Worm (Caenorhabditis elegans) whole organism, mixed stage, embryonic: ENCODE data around the gene sre-51.

Source experiments
- M03D4.4 ChIP-seq: sonication (generic microtip); optimal IDR thresholded peaks from 2 replicates; lab custom pipeline; 2017; ENCODE audit warnings: mild to moderate bottlenecking, missing genetic modification characterization, missing compliant biosample characterization
- bed-3 ChIP-seq: fragments of 200-800 bp; sonication (Bioruptor generic); optimal IDR thresholded peaks from 3 replicates; lab custom pipeline; 2018; ENCODE audit warnings: mild to moderate bottlenecking, missing genetic modification characterization, moderate library complexity, missing compliant biosample characterization
- blmp-1 ChIP-seq: fragments of 150-350 bp; optimal IDR thresholded peaks from 2 replicates; lab custom pipeline; 2014; ENCODE audit warnings: missing biosample characterization, missing genetic modification characterization
- ceh-39 ChIP-seq: fragments of 150-350 bp; optimal IDR thresholded peaks from 2 replicates; lab custom pipeline; 2014; ENCODE audit warnings: missing biosample characterization, missing genetic modification characterization
- ceh-43 ChIP-seq: fragments of 200-800 bp; sonication (Bioruptor generic); optimal IDR thresholded peaks from 2 replicates; lab custom pipeline; 2018; ENCODE audit warnings: mild to moderate bottlenecking, missing genetic modification characterization, moderate library complexity, missing compliant biosample characterization
- ceh-83 ChIP-seq: fragments of 200-800 bp; sonication (Bioruptor generic); optimal IDR thresholded peaks from 2 replicates; lab custom pipeline; 2018; ENCODE audit warnings: mild to moderate bottlenecking, missing genetic modification characterization, missing compliant biosample characterization
- ces-1 ChIP-seq: fragments of 150-350 bp; optimal IDR thresholded peaks from 2 replicates; lab custom pipeline; 2014; ENCODE audit warnings: missing biosample characterization, missing genetic modification reagents, missing genetic modification characterization
- cnd-1 ChIP-seq: fragments of 200-800 bp; sonication (Bioruptor generic); optimal IDR thresholded peaks from 2 replicates; lab custom pipeline; 2018; ENCODE audit warnings: mild to moderate bottlenecking, missing genetic modification characterization, missing compliant biosample characterization
- drap-1 ChIP-seq: fragments of 200-800 bp; sonication (Bioruptor generic); optimal IDR thresholded peaks from 3 replicates; lab custom pipeline; 2018; ENCODE audit warnings: mild to moderate bottlenecking, missing genetic modification characterization, missing compliant biosample characterization
- elt-1 ChIP-seq: sonication (generic microtip); optimal IDR thresholded peaks from 2 replicates; lab custom pipeline; 2017; ENCODE audit warnings: missing genetic modification characterization, mild to moderate bottlenecking, missing compliant biosample characterization, antibody characterized with exemption, moderate library complexity, borderline replicate concordance; ENCODE audit not compliant: insufficient read depth
- flh-1 ChIP-seq: fragments of 200-800 bp; sonication (Bioruptor generic); optimal IDR thresholded peaks from 2 replicates; lab custom pipeline; 2018; ENCODE audit warnings: mild to moderate bottlenecking, missing genetic modification characterization, moderate library complexity, missing compliant biosample characterization
- ham-2 ChIP-seq: fragments of 200-800 bp; sonication (Bioruptor generic); optimal IDR thresholded peaks from 2 replicates; lab custom pipeline; 2018; ENCODE audit warnings: mild to moderate bottlenecking, missing genetic modification characterization, missing compliant biosample characterization
- hlh-1 ChIP-seq: fragments of 150-350 bp; optimal IDR thresholded peaks from 2 replicates; lab custom pipeline; 2014; ENCODE audit warnings: missing biosample characterization, missing genetic modification reagents, missing genetic modification characterization
- lin-13 ChIP-seq: fragments of 150-350 bp; optimal IDR thresholded peaks from 2 replicates; lab custom pipeline; 2014; ENCODE audit warnings: missing biosample characterization, missing genetic modification characterization
- lin-32 ChIP-seq: fragments of 200-800 bp; sonication (Bioruptor generic); optimal IDR thresholded peaks from 2 replicates; lab custom pipeline; 2018; ENCODE audit warnings: mild to moderate bottlenecking, missing genetic modification characterization, missing compliant biosample characterization
- lsy-2 ChIP-seq: fragments of 150-350 bp; optimal IDR thresholded peaks from 2 replicates; lab custom pipeline; 2014; ENCODE audit warnings: missing biosample characterization, missing genetic modification characterization
- mls-2 ChIP-seq: sonication (generic microtip); optimal IDR thresholded peaks from 2 replicates; lab custom pipeline; 2016; ENCODE audit warnings: mild to moderate bottlenecking, missing genetic modification characterization, moderate library complexity, missing compliant biosample characterization
- nhr-12 ChIP-seq: fragments of 150-350 bp; optimal IDR thresholded peaks from 2 replicates; lab custom pipeline; 2014; ENCODE audit warnings: missing biosample characterization, missing genetic modification characterization
- nhr-2 ChIP-seq: fragments of 150-350 bp; optimal IDR thresholded peaks from 2 replicates; lab custom pipeline; 2014; ENCODE audit warnings: missing biosample characterization, missing genetic modification characterization
- nhr-28 ChIP-seq: fragments of 150-350 bp; optimal IDR thresholded peaks from 2 replicates; lab custom pipeline; 2014; ENCODE audit warnings: missing biosample characterization, missing genetic modification characterization
- nhr-76 ChIP-seq: sonication (generic microtip); optimal IDR thresholded peaks from 2 replicates; lab custom pipeline; 2017; ENCODE audit warnings: missing biosample characterization, missing genetic modification characterization
- pha-4 ChIP-seq: fragments of 150-350 bp; optimal IDR thresholded peaks from 2 replicates; lab custom pipeline; 2018; ENCODE audit warnings: missing biosample characterization, missing genetic modification reagents, missing genetic modification characterization
- sem-2 ChIP-seq: fragments of 200-800 bp; sonication (Bioruptor generic); optimal IDR thresholded peaks from 2 replicates; lab custom pipeline; 2018; ENCODE audit warnings: mild to moderate bottlenecking, missing genetic modification characterization, missing compliant biosample characterization
- snpc-4 ChIP-seq: fragments of 150-350 bp; optimal IDR thresholded peaks from 2 replicates; lab custom pipeline; 2014; ENCODE audit warnings: missing biosample characterization, missing genetic modification characterization
- sptf-1 ChIP-seq: sonication (generic microtip); optimal IDR thresholded peaks from 2 replicates; lab custom pipeline; 2017; ENCODE audit warnings: mild to moderate bottlenecking, missing genetic modification characterization, moderate library complexity, missing compliant biosample characterization
- unc-120 ChIP-seq: sonication (generic microtip); optimal IDR thresholded peaks from 2 replicates; lab custom pipeline; 2017; ENCODE audit warnings: missing genetic modification characterization, missing compliant biosample characterization; ENCODE audit not compliant: poor library complexity, severe bottlenecking
- unc-39 ChIP-seq: fragments of 150-350 bp; optimal IDR thresholded peaks from 2 replicates; lab custom pipeline; 2014; ENCODE audit warnings: missing biosample characterization, missing genetic modification characterization
- unc-62 ChIP-seq: fragments of 150-350 bp; optimal IDR thresholded peaks from 2 replicates; lab custom pipeline; 2014; ENCODE audit warnings: missing biosample characterization, missing genetic modification reagents, missing genetic modification characterization
- zip-8 ChIP-seq: fragments of 150-350 bp; optimal IDR thresholded peaks from 2 replicates; lab custom pipeline; 2014; ENCODE audit warnings: missing biosample characterization, missing genetic modification characterization
- ztf-11 ChIP-seq: fragments of 150-350 bp; optimal IDR thresholded peaks from 2 replicates; lab custom pipeline; 2014; ENCODE audit warnings: missing biosample characterization, missing genetic modification characterization

sre-51 gene

DNA sequence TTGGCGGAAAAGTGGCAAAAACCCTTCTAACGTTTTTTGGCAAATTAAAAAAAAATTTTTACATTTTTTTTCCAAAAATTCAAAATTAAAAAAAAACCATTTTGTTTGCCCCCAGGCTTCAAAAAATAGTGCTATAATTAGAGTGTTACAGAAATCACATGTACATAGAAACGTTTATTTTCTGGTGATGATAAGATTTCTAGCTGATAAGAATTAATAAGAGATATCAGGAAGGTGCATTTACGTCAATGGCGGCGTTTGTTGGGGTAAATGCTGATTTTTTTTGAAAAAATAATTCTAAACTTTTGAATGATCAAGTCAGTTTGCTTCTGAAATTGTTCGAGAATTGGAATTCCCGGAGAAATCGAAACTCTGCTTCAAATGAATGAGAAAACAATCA is 44.9 kb upstream of the sre-51 start:
- TF ChIP-seq zip-8 (tag; lab: Kevin White, UChicago) (no peak), ceh-39 (tag; lab: Kevin White, UChicago) (no peak), lin-32 (GFP tag; lab: Kevin White, UChicago) (no peak), cnd-1 (tag; lab: Kevin White, UChicago) (no peak), hlh-1 (tag; lab: Kevin White, UChicago) (no peak), flh-1 (no peak), sptf-1 (no peak), ces-1 (GFP tag; lab: Kevin White, UChicago) (no peak), snpc-4 (no peak)

DNA sequence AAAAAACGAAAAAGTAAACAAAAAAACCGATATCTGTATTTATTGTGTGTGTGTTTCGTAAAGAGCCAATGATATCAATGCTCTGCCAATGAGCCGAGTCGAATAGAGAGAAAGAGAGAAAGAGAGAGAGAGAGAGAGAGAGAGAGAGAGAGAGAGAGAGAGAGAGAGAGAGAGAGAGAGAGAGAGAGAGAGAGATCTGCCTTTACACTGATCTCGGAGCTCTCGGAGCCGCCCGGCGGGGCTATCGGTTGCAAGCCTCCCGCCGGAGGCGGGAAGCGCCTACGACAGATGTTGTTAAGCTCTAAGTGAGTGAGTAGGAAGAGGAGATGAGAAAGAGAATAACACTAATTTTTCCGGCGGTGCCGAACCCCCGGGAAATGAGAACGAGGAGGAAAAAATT is 42.8 kb upstream of the sre-51 start:
- TF ChIP-seq hlh-1 (tag; lab: Kevin White, UChicago) (peak; percentile 71), elt-1 (tag; lab: Kevin White, UChicago) (no peak), sptf-1 (peak; percentile 50), unc-120 (tag; lab: Kevin White, UChicago) (peak; percentile 31), M03D4.4 (peak; percentile 59), flh-1 (no peak), ces-1 (GFP tag; lab: Kevin White, UChicago) (no peak), ceh-83 (no peak), pha-4 (no peak), cnd-1 (tag; lab: Kevin White, UChicago) (no peak), nhr-12 (tag; lab: Kevin White, UChicago) (no peak), unc-62 (GFP tag; lab: Kevin White, UChicago) (peak; percentile 0)

DNA sequence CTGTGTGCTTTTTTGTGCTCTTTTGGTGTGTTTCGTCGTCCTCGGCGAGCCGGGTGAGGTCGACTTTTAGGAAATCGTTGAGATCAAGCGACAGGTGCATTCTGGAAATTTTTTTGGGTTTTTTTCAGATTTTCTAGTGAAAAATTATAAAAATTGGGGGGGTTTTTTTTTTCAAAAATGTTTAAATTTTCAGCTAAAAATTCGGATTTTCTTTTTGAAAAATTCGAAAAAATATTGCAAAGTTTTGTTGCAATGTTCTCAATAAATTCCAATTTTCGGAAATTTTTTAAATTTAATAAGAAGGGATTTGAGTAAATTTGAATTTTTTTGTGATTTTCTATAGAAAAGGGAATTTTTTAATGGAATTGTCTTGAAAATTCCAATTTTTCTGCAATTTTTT is 36.7 kb upstream of the sre-51 start, which contains the start of gene Y57A10A.27:
TSS of gene Y57A10A.27 (minus strand) at position 101 of the 400 bp plus-strand sequence.
- no peak for TF ChIP-seq blmp-1 (tag; lab: Kevin White, UChicago)
- TF ChIP-seq ceh-43 (GFP tag; lab: Kevin White, UChicago) = no peak
- no peak for TF ChIP-seq ceh-39 (tag; lab: Kevin White, UChicago)
- TF ChIP-seq drap-1 (GFP tag; lab: Kevin White, UChicago) = no peak
- TF ChIP-seq lsy-2 (tag; lab: Kevin White, UChicago) = no peak
- no peak for TF ChIP-seq nhr-2
- no peak for TF ChIP-seq unc-120 (tag; lab: Kevin White, UChicago)
- no peak for TF ChIP-seq ztf-11
- no peak for TF ChIP-seq ces-1 (GFP tag; lab: Kevin White, UChicago)
- TF ChIP-seq unc-62 (GFP tag; lab: Kevin White, UChicago) = no peak
- TF ChIP-seq snpc-4 = no peak
- no peak for TF ChIP-seq bed-3 (GFP tag; lab: Kevin White, UChicago)
- no peak for TF ChIP-seq flh-1
- TF ChIP-seq mls-2 (tag; lab: Kevin White, UChicago) = no peak
- TF ChIP-seq lin-32 (GFP tag; lab: Kevin White, UChicago) = no peak
- TF ChIP-seq sem-2 (GFP tag; lab: Kevin White, UChicago) = no peak
- no peak for TF ChIP-seq unc-39 (tag; lab: Kevin White, UChicago)
- TF ChIP-seq nhr-28 (tag; lab: Kevin White, UChicago) = no peak
- no peak for TF ChIP-seq nhr-76 (tag; lab: Kevin White, UChicago)
- TF ChIP-seq M03D4.4 = no peak

DNA sequence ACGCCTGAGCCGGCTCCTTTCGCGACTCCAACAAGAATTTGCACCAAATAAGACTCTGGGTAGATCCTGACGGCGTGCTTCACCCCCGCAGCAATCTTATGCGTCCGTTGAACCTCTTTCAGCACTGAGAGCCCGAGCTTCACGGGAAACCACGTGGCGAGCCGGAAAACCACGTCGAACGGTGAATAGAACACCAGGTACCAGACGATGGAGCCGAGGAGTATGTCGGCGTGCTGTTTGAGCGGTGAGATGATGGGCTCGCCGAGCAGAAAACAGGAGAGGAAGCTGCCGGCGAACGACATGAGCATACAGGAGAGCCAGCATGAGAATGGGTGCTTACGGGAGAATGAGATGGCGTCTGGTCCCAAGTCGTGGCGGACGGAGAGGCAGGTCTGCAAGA is 33.1 kb upstream of the sre-51 start:
- no peak for TF ChIP-seq unc-120 (tag; lab: Kevin White, UChicago)
- no peak for TF ChIP-seq flh-1

DNA sequence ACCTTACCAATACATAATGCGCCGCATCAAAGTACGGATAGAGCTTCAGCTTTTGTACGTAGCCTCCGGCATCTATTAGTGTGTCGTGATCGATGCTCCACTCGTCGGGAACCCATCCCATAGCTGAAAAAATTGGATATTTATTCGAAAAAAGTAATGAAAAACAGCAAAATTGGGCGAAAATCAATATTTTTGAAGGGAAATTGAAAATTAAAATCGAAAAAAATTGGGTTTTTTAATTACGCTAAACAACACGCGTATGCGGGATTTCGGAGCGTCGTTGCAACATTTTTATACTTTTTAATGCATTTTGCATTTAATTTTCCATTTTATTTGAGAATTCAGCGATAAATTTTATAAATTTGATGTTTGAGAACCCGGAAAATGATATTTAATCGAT is 32.4 kb upstream of the sre-51 start, which contains the start of the genes tric-1B.2 and Y57A10A.29:
TSS of gene tric-1B.2 (minus strand) at position 129 of the 400 bp plus-strand sequence.
TSS of gene Y57A10A.29 (plus strand) at position 303 of the 400 bp plus-strand sequence.
- no peak for TF ChIP-seq sptf-1
- no peak for TF ChIP-seq pha-4
- no peak for TF ChIP-seq M03D4.4
- TF ChIP-seq lsy-2 (tag; lab: Kevin White, UChicago) = no peak
- peak; percentile 67 for TF ChIP-seq ces-1 (GFP tag; lab: Kevin White, UChicago)
- no peak for TF ChIP-seq nhr-76 (tag; lab: Kevin White, UChicago)

DNA sequence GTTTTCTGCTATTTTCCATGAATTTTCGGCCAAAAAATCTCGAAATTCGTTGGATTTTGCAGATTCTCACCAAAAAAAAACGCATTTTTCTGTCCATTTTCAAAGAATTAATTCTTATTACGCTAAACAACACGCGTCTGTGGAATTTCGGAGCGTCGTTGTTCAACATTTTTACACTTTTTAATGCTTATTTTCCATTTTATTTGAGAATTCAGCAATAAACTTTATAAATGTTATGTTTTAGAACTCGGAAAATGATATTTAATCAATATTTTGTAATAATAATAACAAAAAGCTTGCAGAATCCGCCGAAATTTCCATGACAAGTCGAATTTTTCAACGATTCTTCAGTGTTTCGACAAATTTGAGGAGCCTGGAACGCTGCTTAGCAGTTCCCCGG is 31.3 kb upstream of the sre-51 start, which contains the start of gene ife-5:
TSS of gene ife-5 (plus strand) at position 301 of the 400 bp plus-strand sequence.
- no peak for TF ChIP-seq blmp-1 (tag; lab: Kevin White, UChicago)
- no peak for TF ChIP-seq lsy-2 (tag; lab: Kevin White, UChicago)
- no peak for TF ChIP-seq ceh-39 (tag; lab: Kevin White, UChicago)
- TF ChIP-seq lin-13 (tag; lab: Kevin White, UChicago) = no peak
- no peak for TF ChIP-seq ham-2 (GFP tag; lab: Kevin White, UChicago)
- no peak for TF ChIP-seq sem-2 (GFP tag; lab: Kevin White, UChicago)
- TF ChIP-seq M03D4.4 = no peak
- TF ChIP-seq unc-39 (tag; lab: Kevin White, UChicago) = no peak
- TF ChIP-seq, all 35 proteins: peak for 0
